Worm (Caenorhabditis elegans) whole organism, L3 larva: ENCODE measurements around the gene F44B9.9.

Experiments used
- ama-1 ChIP-seq: fragments of 150-350 bp; optimal IDR thresholded peaks from 2 replicates; lab custom pipeline; 2018
- ceh-16 ChIP-seq: sonication (generic microtip); optimal IDR thresholded peaks from 2 replicates; lab custom pipeline; 2017; ENCODE audit warnings: missing biosample characterization, missing genetic modification characterization
- ceh-9 ChIP-seq: sonication (generic microtip); optimal IDR thresholded peaks from 2 replicates; lab custom pipeline; 2018; ENCODE audit warnings: missing biosample characterization, missing genetic modification characterization
- egl-5 ChIP-seq: fragments of 150-350 bp; optimal IDR thresholded peaks from 2 replicates; lab custom pipeline; 2017; ENCODE audit warnings: missing biosample characterization, missing genetic modification reagents, missing genetic modification characterization, inconsistent platforms
- elt-3 ChIP-seq, 3 experiments: fragments of 150-350 bp in 1 of 3; sonication (generic microtip) in 2 of 3; optimal IDR thresholded peaks; 2 replicates in 2 of 3; 4 replicates in 1 of 3; lab custom pipeline; 2014 to 2017; ENCODE audit warnings: missing biosample characterization in 3 of 3, missing genetic modification characterization in 3 of 3
- eor-1 ChIP-seq, 2 experiments: fragments of 150-350 bp; optimal IDR thresholded peaks; 2 replicates each; lab custom pipeline; 2014 to 2018; ENCODE audit warnings: missing biosample characterization in 2 of 2, missing genetic modification characterization in 2 of 2
- fkh-10 ChIP-seq: sonication (generic microtip); optimal IDR thresholded peaks from 2 replicates; lab custom pipeline; 2017; ENCODE audit warnings: missing biosample characterization, missing genetic modification reagents, missing genetic modification characterization
- fkh-2 ChIP-seq: fragments of 150-350 bp; optimal IDR thresholded peaks from 2 replicates; lab custom pipeline; 2014; ENCODE audit warnings: missing biosample characterization, missing genetic modification reagents, missing genetic modification characterization
- fos-1 ChIP-seq: fragments of 150-350 bp; optimal IDR thresholded peaks from 2 replicates; lab custom pipeline; 2014; ENCODE audit warnings: missing biosample characterization, missing genetic modification characterization
- hmg-11 ChIP-seq: sonication (generic microtip); optimal IDR thresholded peaks from 2 replicates; lab custom pipeline; 2016; ENCODE audit warnings: missing genetic modification characterization, missing compliant biosample characterization
- lin-15B ChIP-seq: fragments of 150-350 bp; optimal IDR thresholded peaks from 2 replicates; lab custom pipeline; 2014; ENCODE audit warnings: missing biosample characterization, missing genetic modification characterization
- lsy-12 ChIP-seq: sonication (generic microtip); optimal IDR thresholded peaks from 2 replicates; lab custom pipeline; 2016; ENCODE audit warnings: mild to moderate bottlenecking, missing genetic modification characterization, missing compliant biosample characterization
- mdl-1 ChIP-seq: fragments of 150-350 bp; optimal IDR thresholded peaks from 2 replicates; lab custom pipeline; 2014; ENCODE audit warnings: missing biosample characterization, missing genetic modification characterization
- mml-1 ChIP-seq: fragments of 150-350 bp; sonication (generic microtip); optimal IDR thresholded peaks from 3 replicates; lab custom pipeline; 2014; ENCODE audit warnings: missing biosample characterization, missing genetic modification characterization
- nfya-1 ChIP-seq: sonication (generic microtip); optimal IDR thresholded peaks from 2 replicates; lab custom pipeline; 2017; ENCODE audit warnings: missing genetic modification characterization, mild to moderate bottlenecking, missing compliant biosample characterization, antibody characterized with exemption, moderate library complexity; ENCODE audit not compliant: insufficient read depth
- nhr-11 ChIP-seq: fragments of 150-350 bp; optimal IDR thresholded peaks from 2 replicates; lab custom pipeline; 2014; ENCODE audit warnings: missing biosample characterization, missing genetic modification characterization
- nhr-12 ChIP-seq: fragments of 150-350 bp; optimal IDR thresholded peaks from 2 replicates; lab custom pipeline; 2014; ENCODE audit warnings: missing biosample characterization, missing genetic modification characterization
- nhr-237 ChIP-seq: fragments of 150-350 bp; optimal IDR thresholded peaks from 2 replicates; lab custom pipeline; 2014; ENCODE audit warnings: missing biosample characterization, missing genetic modification characterization
- nhr-25 ChIP-seq: sonication (generic microtip); optimal IDR thresholded peaks from 2 replicates; lab custom pipeline; 2017; ENCODE audit warnings: missing biosample characterization, missing genetic modification characterization
- pha-4 ChIP-seq: fragments of 150-350 bp; optimal IDR thresholded peaks from 2 replicates; lab custom pipeline; 2014; ENCODE audit warnings: missing biosample characterization, missing genetic modification reagents, missing genetic modification characterization
- pqm-1 ChIP-seq: fragments of 150-350 bp; optimal IDR thresholded peaks from 2 replicates; lab custom pipeline; 2017; ENCODE audit warnings: missing biosample characterization, missing genetic modification characterization, inconsistent platforms
- snpc-4 ChIP-seq: fragments of 150-350 bp; optimal IDR thresholded peaks from 2 replicates; lab custom pipeline; 2014; ENCODE audit warnings: missing biosample characterization, missing genetic modification characterization
- unc-39 ChIP-seq: sonication (generic microtip); optimal IDR thresholded peaks from 4 replicates; lab custom pipeline; 2017; ENCODE audit warnings: missing biosample characterization, missing genetic modification characterization
- unc-62 ChIP-seq: fragments of 150-350 bp; sonication (generic microtip); optimal IDR thresholded peaks from 4 replicates; lab custom pipeline; 2014; ENCODE audit warnings: missing biosample characterization, missing genetic modification reagents, missing genetic modification characterization
- ztf-11 ChIP-seq: fragments of 150-350 bp; optimal IDR thresholded peaks from 2 replicates; lab custom pipeline; 2014; ENCODE audit warnings: missing biosample characterization, missing genetic modification characterization
- ztf-4 ChIP-seq: fragments of 150-350 bp; optimal IDR thresholded peaks from 2 replicates; lab custom pipeline; 2014; ENCODE audit warnings: missing biosample characterization, missing genetic modification characterization

The F44B9.9 gene

DNA sequence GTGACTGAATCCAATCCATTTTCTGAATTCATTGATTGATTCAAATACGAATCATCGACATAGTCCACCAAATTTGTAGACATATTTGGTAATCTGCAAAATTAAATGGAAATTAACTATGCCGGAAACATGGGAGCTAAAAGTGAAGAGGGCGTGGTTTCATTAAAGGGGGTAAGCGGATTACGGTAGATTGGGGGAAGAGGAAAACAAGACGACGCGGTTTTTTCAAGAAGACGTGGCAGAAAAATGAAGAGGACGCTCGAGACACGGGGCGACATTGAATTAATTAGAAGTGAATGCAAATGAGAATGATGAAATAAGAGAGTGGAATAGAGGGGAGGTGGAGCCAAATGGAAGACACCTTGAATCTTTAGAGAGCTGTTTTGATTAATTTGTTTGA lies 34.5 kb downstream of the F44B9.9 start, which contains the start of gene npr-17:
TSS of gene npr-17 (minus strand) at position 101 of the 400 bp plus-strand sequence.
- TF ChIP-seq egl-5 (tag; lab: Kevin White, UChicago), result no peak

DNA sequence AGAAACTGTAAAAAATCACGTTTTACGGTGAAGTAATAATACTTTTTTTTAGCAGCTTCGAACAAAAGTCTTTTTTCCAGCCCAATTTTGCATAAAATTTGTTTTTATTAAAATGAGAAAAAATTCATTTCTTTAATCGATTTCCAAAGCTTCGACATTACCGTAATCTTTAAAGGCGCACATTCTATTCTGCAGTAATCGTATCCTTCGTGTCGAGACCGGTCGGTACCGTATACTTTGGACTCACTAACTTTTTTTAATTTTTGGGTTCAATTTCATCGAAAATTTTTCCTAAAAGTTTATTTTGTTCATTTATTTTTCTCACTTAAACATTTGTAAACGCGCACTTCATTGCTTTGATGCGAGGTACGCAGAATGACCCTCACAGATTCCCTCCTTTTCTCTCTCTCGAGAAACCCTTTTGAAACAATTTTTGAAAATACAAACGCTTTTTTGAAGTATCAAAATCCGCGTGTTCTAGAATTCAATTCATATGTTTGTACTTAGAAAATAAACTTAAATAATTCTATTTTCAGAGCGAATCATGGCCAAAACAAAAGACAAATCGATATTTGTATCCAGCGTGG lies 44.2 kb downstream of the F44B9.9 start, which contains the start of gene hrpk-2:
TSS of gene hrpk-2 (plus strand) at position 537 of the 587 bp plus-strand sequence.
- TF ChIP-seq fkh-10, result no peak
- no peak for TF ChIP-seq unc-62 (GFP tag; lab: Kevin White, UChicago)
- TF ChIP-seq nhr-12 (tag; lab: Kevin White, UChicago), result no peak
- no peak for TF ChIP-seq fos-1 (tag; lab: Kevin White, UChicago)
- TF ChIP-seq hmg-11 (tag; lab: Kevin White, UChicago), result no peak
- TF ChIP-seq ztf-11, result no peak

DNA sequence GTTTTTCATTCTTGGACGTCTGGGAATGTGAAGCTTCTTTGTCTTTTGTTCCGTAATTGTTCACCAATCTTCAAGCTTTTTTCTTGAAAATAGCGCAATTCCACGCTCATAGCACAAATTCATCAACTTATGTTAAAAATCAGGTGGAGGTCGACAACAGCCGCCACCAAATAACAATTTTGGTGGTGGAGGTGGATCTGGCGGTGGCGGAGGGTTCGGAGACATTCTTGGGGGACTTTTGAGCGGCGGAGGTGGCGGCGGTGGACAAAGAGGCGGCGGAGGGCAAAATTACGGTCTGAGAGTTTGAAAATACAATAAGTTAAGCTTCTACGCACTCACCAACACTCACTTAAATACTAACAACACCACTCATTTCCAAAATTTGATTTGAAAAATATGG lies 48.9 kb downstream of the F44B9.9 start:
- TF ChIP-seq ama-1 (lab: Kevin White, UChicago) (no peak), fkh-10 (no peak), nhr-11 (tag; lab: Kevin White, UChicago) (no peak), lin-15B (tag; lab: Kevin White, UChicago) (no peak), fos-1 (tag; lab: Kevin White, UChicago) (no peak), snpc-4 (tag; lab: Kevin White, UChicago) (no peak), nfya-1 (tag; lab: Kevin White, UChicago) (no peak), ceh-9 (tag; lab: Kevin White, UChicago) (no peak), nhr-12 (tag; lab: Kevin White, UChicago) (no peak), nhr-237 (tag; lab: Kevin White, UChicago) (no peak), unc-39 (tag; lab: Kevin White, UChicago) (no peak), nhr-25 (tag; lab: Kevin White, UChicago) (no peak), ceh-16 (tag; lab: Kevin White, UChicago) (no peak), mdl-1 (tag; lab: Kevin White, UChicago) (no peak), fkh-2 (tag; lab: Kevin White, UChicago) (no peak), pha-4 (tag; lab: Kevin White, UChicago) (no peak), egl-5 (tag; lab: Kevin White, UChicago) (no peak), pqm-1 (tag; lab: Kevin White, UChicago) (no peak)

DNA sequence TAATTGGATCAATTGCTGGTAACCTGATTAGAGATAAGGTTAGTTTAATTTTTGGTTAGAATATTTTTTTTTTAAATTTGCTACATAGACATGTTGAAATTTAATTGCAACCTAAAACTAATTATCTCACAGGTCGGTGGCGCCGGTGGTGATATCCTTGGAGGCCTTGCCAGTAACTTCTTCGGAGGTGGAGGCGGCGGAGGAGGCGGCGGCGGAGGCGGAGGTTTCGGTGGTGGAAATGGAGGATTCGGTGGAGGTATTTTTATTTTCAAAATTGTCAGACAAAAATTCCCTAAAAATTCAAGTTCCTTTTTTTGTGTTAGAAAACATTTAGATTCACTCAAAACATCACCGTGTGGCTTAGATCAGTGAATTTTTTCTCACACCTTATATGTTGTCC lies 49.6 kb downstream of the F44B9.9 start:
- no peak for TF ChIP-seq eor-1 (tag; optimal IDR thresholded peaks at IDR 0.05; lab: Kevin White, UChicago)
- no peak for TF ChIP-seq mdl-1 (tag; lab: Kevin White, UChicago)
- TF ChIP-seq ztf-4 (tag; lab: Kevin White, UChicago), result no peak
- no peak for TF ChIP-seq mml-1
- TF ChIP-seq lsy-12 (tag; lab: Kevin White, UChicago), result no peak
- TF ChIP-seq elt-3 (tag; optimal IDR thresholded peaks at IDR 0.05; lab: Kevin White, UChicago), result no peak
- no peak for TF ChIP-seq fos-1 (tag; lab: Kevin White, UChicago)
- TF ChIP-seq, all 47 proteins: peak for 0
